Worm (Caenorhabditis elegans) whole organism, L3 larva: ENCODE data around the gene srh-70.

Source experiments
- aly-2 ChIP-seq: fragments of 150-350 bp; optimal IDR thresholded peaks from 2 replicates; lab custom pipeline; 2014; ENCODE audit warnings: missing biosample characterization, missing genetic modification characterization
- daf-12 ChIP-seq: fragments of 150-350 bp; optimal IDR thresholded peaks from 2 replicates; lab custom pipeline; 2014; ENCODE audit warnings: missing biosample characterization, missing genetic modification reagents, missing genetic modification characterization
- egl-27 ChIP-seq: sonication (generic microtip); optimal IDR thresholded peaks from 4 replicates; lab custom pipeline; 2017; ENCODE audit warnings: missing biosample characterization, missing genetic modification reagents, missing genetic modification characterization
- elt-3 ChIP-seq, 3 experiments: fragments of 150-350 bp in 1 of 3; sonication (generic microtip) in 2 of 3; optimal IDR thresholded peaks; 2 replicates in 2 of 3; 4 replicates in 1 of 3; lab custom pipeline; 2014 to 2017; ENCODE audit warnings: missing biosample characterization in 3 of 3, missing genetic modification characterization in 3 of 3
- jun-1 ChIP-seq: fragments of 150-350 bp; optimal IDR thresholded peaks from 2 replicates; lab custom pipeline; 2014; ENCODE audit warnings: missing biosample characterization, missing genetic modification reagents, missing genetic modification characterization
- lin-15B ChIP-seq: fragments of 150-350 bp; optimal IDR thresholded peaks from 2 replicates; lab custom pipeline; 2014; ENCODE audit warnings: missing biosample characterization, missing genetic modification characterization
- nfya-1 ChIP-seq: sonication (generic microtip); optimal IDR thresholded peaks from 2 replicates; lab custom pipeline; 2017; ENCODE audit warnings: missing genetic modification characterization, mild to moderate bottlenecking, missing compliant biosample characterization, antibody characterized with exemption, moderate library complexity; ENCODE audit not compliant: insufficient read depth
- nhr-237 ChIP-seq: fragments of 150-350 bp; optimal IDR thresholded peaks from 2 replicates; lab custom pipeline; 2014; ENCODE audit warnings: missing biosample characterization, missing genetic modification characterization
- nhr-25 ChIP-seq: sonication (generic microtip); optimal IDR thresholded peaks from 2 replicates; lab custom pipeline; 2017; ENCODE audit warnings: missing biosample characterization, missing genetic modification characterization
- nhr-77 ChIP-seq: fragments of 150-350 bp; optimal IDR thresholded peaks from 2 replicates; lab custom pipeline; 2014; ENCODE audit warnings: missing biosample characterization, missing genetic modification characterization
- pqm-1 ChIP-seq: fragments of 150-350 bp; optimal IDR thresholded peaks from 2 replicates; lab custom pipeline; 2017; ENCODE audit warnings: missing biosample characterization, missing genetic modification characterization, inconsistent platforms
- snpc-4 ChIP-seq: fragments of 150-350 bp; optimal IDR thresholded peaks from 2 replicates; lab custom pipeline; 2014; ENCODE audit warnings: missing biosample characterization, missing genetic modification characterization
- unc-62 ChIP-seq: fragments of 150-350 bp; sonication (generic microtip); optimal IDR thresholded peaks from 4 replicates; lab custom pipeline; 2014; ENCODE audit warnings: missing biosample characterization, missing genetic modification reagents, missing genetic modification characterization
- zag-1 ChIP-seq: fragments of 150-350 bp; optimal IDR thresholded peaks from 2 replicates; lab custom pipeline; 2014; ENCODE audit warnings: missing biosample characterization, missing genetic modification characterization

ce11 chrII:12482622-12483021, 36.0 kb downstream of the srh-70 start, which contains the start of gene fbxb-102:
- TF ChIP-seq egl-27 (tag; lab: Kevin White, UChicago), result no peak
- TF ChIP-seq pqm-1 (tag; lab: Kevin White, UChicago), result no peak
- TF ChIP-seq daf-12, result no peak
- TF ChIP-seq nhr-25 (tag; lab: Kevin White, UChicago), result no peak
- no peak for TF ChIP-seq snpc-4 (tag; lab: Kevin White, UChicago)
- no peak for TF ChIP-seq elt-3 (tag; optimal IDR thresholded peaks at IDR 0.05; lab: Kevin White, UChicago)
- no peak for TF ChIP-seq nfya-1
- TF ChIP-seq unc-62 (GFP tag; lab: Kevin White, UChicago), result no peak
- no peak for TF ChIP-seq lin-15B
- TF ChIP-seq nhr-237 (tag; lab: Kevin White, UChicago), result no peak
- no peak for TF ChIP-seq aly-2
- no peak for TF ChIP-seq jun-1
- TF ChIP-seq nhr-77 (tag; lab: Kevin White, UChicago), result no peak
- no peak for TF ChIP-seq zag-1 (tag; lab: Kevin White, UChicago)
